Fruit fly (Drosophila melanogaster) whole organism, embryonic: ENCODE results near the gene CG32428.

Experiments used
- B-H1 ChIP-seq: fragments of 200-800 bp; sonication (Bioruptor generic); IDR thresholded peaks from 3 replicates; pipeline ENCODE4 v1.3.6; 2022; ENCODE audit warnings: missing biosample characterization, missing genetic modification characterization
- CG10209 ChIP-seq: fragments of 200-800 bp; sonication (Bioruptor generic); optimal IDR thresholded peaks from 3 replicates; lab custom pipeline; 2017; ENCODE audit warnings: missing biosample characterization, mild to moderate bottlenecking, missing genetic modification characterization, missing genetic modification reagents
- CG10543 ChIP-seq: fragments of 200-800 bp; sonication (Bioruptor generic); optimal IDR thresholded peaks from 3 replicates; lab custom pipeline; 2017; ENCODE audit warnings: missing biosample characterization, mild to moderate bottlenecking, missing genetic modification characterization, moderate library complexity
- CG11398 ChIP-seq: fragments of 200-800 bp; sonication (Bioruptor generic); optimal IDR thresholded peaks from 2 replicates; lab custom pipeline; 2016; ENCODE audit warnings: missing biosample characterization, missing genetic modification characterization
- CG11560 ChIP-seq: fragments of 200-800 bp; sonication (Bioruptor generic); IDR thresholded peaks from 3 replicates; pipeline ENCODE4 v1.3.6; 2022; ENCODE audit warnings: missing biosample characterization, missing genetic modification characterization
- CG12071 ChIP-seq: fragments of 200-800 bp; sonication (Bioruptor generic); optimal IDR thresholded peaks from 3 replicates; lab custom pipeline; 2018; ENCODE audit warnings: missing biosample characterization, mild to moderate bottlenecking, missing genetic modification characterization
- CG1233 ChIP-seq: fragments of 200-800 bp; sonication (Bioruptor generic); optimal IDR thresholded peaks from 4 replicates; lab custom pipeline; 2018; ENCODE audit warnings: missing biosample characterization, mild to moderate bottlenecking, missing genetic modification characterization
- CG14667 ChIP-seq: fragments of 200-800 bp; sonication (Bioruptor generic); IDR thresholded peaks from 2 replicates; pipeline ENCODE4 v1.3.6; 2022; ENCODE audit warnings: missing biosample characterization, missing genetic modification characterization
- CG14965 ChIP-seq: fragments of 200-800 bp; sonication (Bioruptor generic); optimal IDR thresholded peaks from 2 replicates; lab custom pipeline; 2016; ENCODE audit warnings: missing biosample characterization, missing genetic modification characterization, borderline replicate concordance
- CG15696 ChIP-seq: fragments of 200-800 bp; sonication (Bioruptor generic); optimal IDR thresholded peaks from 2 replicates; lab custom pipeline; 2019; ENCODE audit warnings: missing biosample characterization, mild to moderate bottlenecking, missing genetic modification characterization, moderate library complexity
- CG17359 ChIP-seq: fragments of 200-800 bp; sonication (Bioruptor generic); optimal IDR thresholded peaks from 3 replicates; lab custom pipeline; 2018; ENCODE audit warnings: missing biosample characterization, mild to moderate bottlenecking, missing genetic modification characterization, moderate library complexity
- CG17612 ChIP-seq: fragments of 200-800 bp; sonication (Bioruptor generic); IDR thresholded peaks from 2 replicates; pipeline ENCODE4 v1.3.6; 2022; ENCODE audit warnings: missing biosample characterization, missing genetic modification characterization
- CG18599 ChIP-seq: fragments of 200-800 bp; sonication (Bioruptor generic); optimal IDR thresholded peaks from 3 replicates; lab custom pipeline; 2017; ENCODE audit warnings: missing biosample characterization, missing genetic modification characterization, mild to moderate bottlenecking, moderate library complexity, missing genetic modification reagents
- CG32532 ChIP-seq: fragments of 200-800 bp; sonication (Bioruptor generic); IDR thresholded peaks from 2 replicates; pipeline ENCODE4 v1.3.6; 2022; ENCODE audit warnings: missing biosample characterization, missing genetic modification characterization
- CG3281 ChIP-seq: fragments of 200-800 bp; sonication (Bioruptor generic); optimal IDR thresholded peaks from 3 replicates; lab custom pipeline; 2017; ENCODE audit warnings: missing biosample characterization, mild to moderate bottlenecking, missing genetic modification characterization
- CG33557 ChIP-seq: fragments of 200-800 bp; sonication (Bioruptor generic); optimal IDR thresholded peaks from 2 replicates; lab custom pipeline; 2019; ENCODE audit warnings: missing biosample characterization, mild to moderate bottlenecking, missing genetic modification characterization, moderate library complexity
- CG3407 ChIP-seq: fragments of 200-800 bp; sonication (Bioruptor generic); optimal IDR thresholded peaks from 2 replicates; lab custom pipeline; 2018; ENCODE audit warnings: missing biosample characterization, mild to moderate bottlenecking, missing genetic modification characterization
- CG7271 ChIP-seq: fragments of 200-800 bp; sonication (Bioruptor generic); optimal IDR thresholded peaks from 2 replicates; lab custom pipeline; 2018; ENCODE audit warnings: missing biosample characterization, mild to moderate bottlenecking, missing genetic modification characterization, moderate library complexity
- CG7839 ChIP-seq: fragments of 200-800 bp; sonication (Bioruptor generic); optimal IDR thresholded peaks from 3 replicates; lab custom pipeline; 2018; ENCODE audit warnings: missing biosample characterization, mild to moderate bottlenecking, missing genetic modification characterization, moderate library complexity
- CG8281 ChIP-seq: fragments of 200-800 bp; sonication (Bioruptor generic); optimal IDR thresholded peaks from 2 replicates; lab custom pipeline; 2018; ENCODE audit warnings: missing biosample characterization, mild to moderate bottlenecking, missing genetic modification characterization, moderate library complexity
- CG8359 ChIP-seq: fragments of 200-800 bp; sonication (Bioruptor generic); optimal IDR thresholded peaks from 2 replicates; lab custom pipeline; 2017; ENCODE audit warnings: missing biosample characterization, mild to moderate bottlenecking, missing genetic modification characterization, borderline replicate concordance
- CG9609 ChIP-seq: fragments of 200-800 bp; sonication (Bioruptor generic); optimal IDR thresholded peaks from 3 replicates; lab custom pipeline; 2016; ENCODE audit warnings: missing biosample characterization, missing genetic modification characterization
- CG9876 ChIP-seq: fragments of 200-800 bp; sonication (Bioruptor generic); optimal IDR thresholded peaks from 2 replicates; lab custom pipeline; 2016; ENCODE audit warnings: missing biosample characterization, missing genetic modification characterization
- Dek ChIP-seq: fragments of 200-800 bp; sonication (Bioruptor generic); optimal IDR thresholded peaks from 3 replicates; lab custom pipeline; 2019; ENCODE audit warnings: missing biosample characterization, mild to moderate bottlenecking, missing genetic modification characterization, moderate library complexity
- Dip3 ChIP-seq: fragments of 200-800 bp; sonication (Bioruptor generic); optimal IDR thresholded peaks from 3 replicates; lab custom pipeline; 2016; ENCODE audit warnings: missing biosample characterization, missing genetic modification characterization
- ERR ChIP-seq: fragments of 200-800 bp; sonication (Bioruptor generic); optimal IDR thresholded peaks from 2 replicates; lab custom pipeline; 2016; ENCODE audit warnings: missing biosample characterization, missing genetic modification characterization
- Hmr ChIP-seq: fragments of 200-800 bp; sonication (Bioruptor generic); optimal IDR thresholded peaks from 3 replicates; lab custom pipeline; 2017; ENCODE audit warnings: mild to moderate bottlenecking, missing biosample characterization, missing genetic modification reagents, missing genetic modification characterization
- Hr51 ChIP-seq, 2 experiments: fragments of 200-800 bp; sonication (Bioruptor generic); optimal IDR thresholded peaks; 2 replicates in 1 of 2; 3 replicates in 1 of 2; lab custom pipeline; 2016 to 2018; ENCODE audit warnings: missing biosample characterization in 2 of 2, missing genetic modification characterization in 2 of 2, mild to moderate bottlenecking in 1 of 2, moderate library complexity in 1 of 2
- Kr ChIP-seq: fragments of 200-800 bp; sonication (Bioruptor generic); optimal IDR thresholded peaks from 2 replicates; lab custom pipeline; 2017; ENCODE audit warnings: missing biosample characterization, mild to moderate bottlenecking, missing genetic modification characterization
- Lim3 ChIP-seq: fragments of 200-800 bp; sonication (Bioruptor generic); IDR thresholded peaks from 2 replicates; pipeline ENCODE4 v1.3.6; 2022; ENCODE audit warnings: missing biosample characterization, missing genetic modification characterization
- Neu2 ChIP-seq: fragments of 200-800 bp; sonication (Bioruptor generic); optimal IDR thresholded peaks from 3 replicates; lab custom pipeline; 2016; ENCODE audit warnings: missing biosample characterization, missing genetic modification characterization, borderline replicate concordance
- Oli ChIP-seq: fragments of 200-800 bp; sonication (Bioruptor generic); optimal IDR thresholded peaks from 2 replicates; lab custom pipeline; 2018; ENCODE audit warnings: missing biosample characterization, mild to moderate bottlenecking, missing genetic modification characterization, moderate library complexity
- PHDP ChIP-seq: fragments of 200-800 bp; sonication (Bioruptor generic); optimal IDR thresholded peaks from 3 replicates; lab custom pipeline; 2018; ENCODE audit warnings: missing biosample characterization, mild to moderate bottlenecking, missing genetic modification characterization, moderate library complexity
- ato ChIP-seq: fragments of 200-800 bp; sonication (Bioruptor generic); IDR thresholded peaks from 2 replicates; pipeline ENCODE4 v1.3.6; 2022; ENCODE audit warnings: missing biosample characterization, missing genetic modification characterization; ENCODE audit not compliant: partially characterized antibody
- az2 ChIP-seq: fragments of 200-800 bp; sonication (Bioruptor generic); optimal IDR thresholded peaks from 3 replicates; lab custom pipeline; 2016; ENCODE audit warnings: missing biosample characterization, missing genetic modification characterization
- bigmax ChIP-seq: fragments of 200-800 bp; sonication (Bioruptor generic); optimal IDR thresholded peaks from 2 replicates; lab custom pipeline; 2018; ENCODE audit warnings: missing biosample characterization, mild to moderate bottlenecking, missing genetic modification characterization
- cato ChIP-seq: fragments of 200-800 bp; sonication (Bioruptor generic); optimal IDR thresholded peaks from 2 replicates; lab custom pipeline; 2016; ENCODE audit warnings: missing biosample characterization, missing genetic modification characterization, borderline replicate concordance
- chm ChIP-seq: fragments of 200-800 bp; sonication (Bioruptor generic); IDR thresholded peaks from 2 replicates; pipeline ENCODE4 v1.3.6; 2022; ENCODE audit warnings: missing biosample characterization, missing genetic modification characterization
- danr ChIP-seq: fragments of 200-800 bp; sonication (Bioruptor generic); IDR thresholded peaks from 2 replicates; pipeline ENCODE4 v1.3.6; 2022; ENCODE audit warnings: missing biosample characterization, missing genetic modification characterization
- ftz-f1 ChIP-seq: fragments of 200-800 bp; sonication (Bioruptor generic); optimal IDR thresholded peaks from 2 replicates; lab custom pipeline; 2016; ENCODE audit warnings: missing biosample characterization, missing genetic modification characterization
- inv ChIP-seq: fragments of 200-800 bp; sonication (Bioruptor generic); IDR thresholded peaks from 2 replicates; pipeline ENCODE4 v1.3.6; 2022; ENCODE audit warnings: missing biosample characterization, missing genetic modification characterization; ENCODE audit not compliant: partially characterized antibody
- nerfin-1 ChIP-seq: fragments of 200-800 bp; sonication (Bioruptor generic); optimal IDR thresholded peaks from 3 replicates; lab custom pipeline; 2019; ENCODE audit warnings: missing biosample characterization, mild to moderate bottlenecking, missing genetic modification characterization, moderate library complexity
- pfk ChIP-seq: fragments of 200-800 bp; sonication (Bioruptor generic); optimal IDR thresholded peaks from 2 replicates; lab custom pipeline; 2018; ENCODE audit warnings: missing biosample characterization, mild to moderate bottlenecking, missing genetic modification characterization, moderate library complexity
- ro ChIP-seq: fragments of 200-800 bp; sonication (Bioruptor generic); IDR thresholded peaks from 2 replicates; pipeline ENCODE4 v1.3.6; 2022; ENCODE audit warnings: missing biosample characterization, missing genetic modification characterization
- row ChIP-seq: fragments of 200-800 bp; sonication (Bioruptor generic); IDR thresholded peaks from 3 replicates; pipeline ENCODE4 v1.3.6; 2022; ENCODE audit warnings: missing biosample characterization, missing genetic modification characterization
- sd ChIP-seq: fragments of 200-800 bp; sonication (Bioruptor generic); optimal IDR thresholded peaks from 3 replicates; lab custom pipeline; 2018; ENCODE audit warnings: missing biosample characterization, mild to moderate bottlenecking, missing genetic modification characterization, moderate library complexity
- seq ChIP-seq: fragments of 200-800 bp; sonication (Bioruptor generic); IDR thresholded peaks from 2 replicates; pipeline ENCODE4 v1.3.6; 2022; ENCODE audit warnings: missing biosample characterization, missing genetic modification characterization
- sim ChIP-seq: fragments of 200-800 bp; sonication (Bioruptor generic); IDR thresholded peaks from 2 replicates; pipeline ENCODE4 v1.3.6; 2022; ENCODE audit warnings: missing biosample characterization, missing genetic modification characterization
- tgo ChIP-seq: fragments of 200-800 bp; sonication (Bioruptor generic); IDR thresholded peaks from 3 replicates; pipeline ENCODE4 v1.3.6; 2022; ENCODE audit warnings: missing biosample characterization, missing genetic modification characterization
- trh ChIP-seq: fragments of 200-800 bp; sonication (Bioruptor generic); optimal IDR thresholded peaks from 2 replicates; lab custom pipeline; 2016; ENCODE audit warnings: missing biosample characterization, missing genetic modification characterization
- vfl ChIP-seq: fragments of 200-800 bp; sonication (Bioruptor generic); optimal IDR thresholded peaks from 2 replicates; lab custom pipeline; 2016; ENCODE audit warnings: missing biosample characterization, missing genetic modification characterization

Gene CG32428

DNA sequence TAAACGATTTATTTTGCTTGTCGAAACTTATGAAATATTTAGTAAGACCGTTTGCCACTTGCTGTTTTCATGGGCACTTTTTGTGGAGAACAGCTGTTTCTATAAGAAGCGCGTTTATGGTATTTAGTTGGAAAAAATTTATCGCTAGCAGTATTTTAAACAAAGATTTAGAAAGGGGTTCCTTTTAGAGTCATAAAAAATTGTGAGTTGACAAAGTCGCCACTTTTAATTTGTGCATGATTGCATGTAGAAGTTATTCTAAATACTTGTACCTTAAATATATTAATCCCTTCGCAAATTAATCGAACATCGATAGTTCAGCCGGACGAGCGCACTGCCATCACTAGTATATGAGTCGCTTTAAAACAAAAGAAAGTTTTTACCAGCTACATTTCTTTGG lies 41.2 kb downstream of the CG32428 start, which contains the start of the genes Las and Psn (continued):
- TF ChIP-seq inv (GFP tag; lab: Robert Waterston, UW) (peak; percentile 45; the same call in 1 of the 2 replicates), CG7839 (tag; lab: Kevin White, UChicago) (no peak), ERR (GFP tag; lab: Kevin White, UChicago) (no peak), danr (no peak), Hmr (GFP tag; lab: Kevin White, UChicago) (no peak), ato (GFP tag; lab: Robert Waterston, UW) (0 out of 2 replicates have a peak, but pooled peaks have one; percentile 40), chm (no peak), sd (no peak), seq (GFP tag; lab: Robert Waterston, UW) (no peak), CG1233 (GFP tag; lab: Kevin White, UChicago) (no peak), ro (GFP tag; lab: Robert Waterston, UW) (no peak), row (GFP tag; lab: Robert Waterston, UW) (peak; percentile 50), sim (GFP tag; lab: Robert Waterston, UW) (no peak), nerfin-1 (tag; lab: Kevin White, UChicago) (no peak), CG17612 (GFP tag; lab: Robert Waterston, UW) (no peak), Kr (GFP tag; lab: Kevin White, UChicago) (no peak), Lim3 (GFP tag; lab: Robert Waterston, UW) (no peak), CG3407 (GFP tag; lab: Kevin White, UChicago) (no peak), CG14667 (GFP tag; lab: Robert Waterston, UW) (no peak), cato (GFP tag; lab: Kevin White, UChicago) (no peak), B-H1 (GFP tag; lab: Robert Waterston, UW) (no peak), pfk (GFP tag; lab: Kevin White, UChicago) (no peak), Oli (tag; lab: Kevin White, UChicago) (no peak), CG9609 (no peak), CG8359 (GFP tag; lab: Kevin White, UChicago) (no peak), PHDP (tag; lab: Kevin White, UChicago) (no peak), CG3281 (GFP tag; lab: Kevin White, UChicago) (no peak), CG15696 (no peak), CG12071 (GFP tag; lab: Kevin White, UChicago) (no peak), Neu2 (GFP tag; lab: Kevin White, UChicago) (no peak), CG32532 (GFP tag; lab: Robert Waterston, UW) (no peak), CG17359 (tag; lab: Kevin White, UChicago) (no peak), CG10543 (GFP tag; lab: Kevin White, UChicago) (no peak), trh (GFP tag; lab: Kevin White, UChicago) (no peak), CG9876 (GFP tag; lab: Kevin White, UChicago) (no peak), CG18599 (GFP tag; lab: Kevin White, UChicago) (no peak), CG10209 (no peak), Hr51 (GFP tag; optimal IDR thresholded peaks at IDR 0.05; lab: Kevin White, UChicago) (no peak), Dek (tag; lab: Kevin White, UChicago) (no peak), bigmax (GFP tag; lab: Kevin White, UChicago) (no peak), ftz-f1 (no peak), CG33557 (GFP tag; lab: Kevin White, UChicago) (no peak), vfl (GFP tag; lab: Kevin White, UChicago) (no peak), CG14965 (GFP tag; lab: Kevin White, UChicago) (no peak), CG8281 (tag; lab: Kevin White, UChicago) (no peak), CG11560 (tag; lab: Robert Waterston, UW) (no peak), CG11398 (GFP tag; lab: Kevin White, UChicago) (no peak), Dip3 (no peak), az2 (GFP tag; lab: Kevin White, UChicago) (no peak), tgo (no peak), CG7271 (tag; lab: Kevin White, UChicago) (no peak)
